Worm (Caenorhabditis elegans) whole organism, young adult: ENCODE data around the gene sre-40.

Experiments used
- B0019.2 ChIP-seq: fragments of 200-800 bp; sonication (Bioruptor generic); conservative IDR thresholded peaks from 2 replicates; pipeline ENCODE4 v1.3.6; 2022; ENCODE audit warnings: missing genetic modification reagents, missing genetic modification characterization, missing compliant biosample characterization
- F33H1.4 ChIP-seq: fragments of 200-800 bp; sonication (Bioruptor generic); IDR thresholded peaks from 2 replicates; pipeline ENCODE4 v1.3.6; 2022; ENCODE audit warnings: missing genetic modification reagents, missing genetic modification characterization, missing compliant biosample characterization
- F55B11.4 ChIP-seq: sonication (generic microtip); optimal IDR thresholded peaks from 2 replicates; lab custom pipeline; 2016; ENCODE audit warnings: missing compliant biosample characterization, missing genetic modification characterization, borderline replicate concordance; ENCODE audit not compliant: insufficient read depth
- F57C9.4 ChIP-seq: sonication (generic microtip); optimal IDR thresholded peaks from 2 replicates; lab custom pipeline; 2017; ENCODE audit warnings: mild to moderate bottlenecking, missing genetic modification characterization, missing compliant biosample characterization
- Y53G8AR.9 ChIP-seq: fragments of 200-800 bp; sonication (Bioruptor generic); conservative IDR thresholded peaks from 2 replicates; pipeline ENCODE4 v1.3.6; 2022; ENCODE audit warnings: missing genetic modification reagents, missing genetic modification characterization, missing compliant biosample characterization
- akir-1 ChIP-seq: fragments of 200-800 bp; sonication (Bioruptor generic); optimal IDR thresholded peaks from 2 replicates; lab custom pipeline; 2018; ENCODE audit warnings: mild to moderate bottlenecking, missing genetic modification characterization, moderate library complexity, missing compliant biosample characterization
- aptf-2 ChIP-seq: fragments of 200-800 bp; sonication (Bioruptor generic); conservative IDR thresholded peaks from 2 replicates; pipeline ENCODE4 v1.3.6; 2022; ENCODE audit warnings: missing genetic modification reagents, missing genetic modification characterization, missing compliant biosample characterization
- attf-3 ChIP-seq: fragments of 200-800 bp; sonication (Bioruptor generic); conservative IDR thresholded peaks from 2 replicates; pipeline ENCODE4 v1.3.6; 2022; ENCODE audit warnings: missing genetic modification reagents, missing genetic modification characterization, missing compliant biosample characterization
- bed-2 ChIP-seq: fragments of 200-800 bp; sonication (Bioruptor generic); IDR thresholded peaks from 2 replicates; pipeline ENCODE4 v1.3.6; 2022; ENCODE audit warnings: missing genetic modification reagents, missing genetic modification characterization, missing compliant biosample characterization
- ccch-3 ChIP-seq: fragments of 200-800 bp; sonication (Bioruptor generic); optimal IDR thresholded peaks from 2 replicates; lab custom pipeline; 2018; ENCODE audit warnings: mild to moderate bottlenecking, missing genetic modification characterization, missing compliant biosample characterization
- cebp-1 ChIP-seq, 2 experiments: fragments of 200-800 bp in 1 of 2; sonication (Bioruptor generic) in 1 of 2; sonication (generic microtip) in 1 of 2; IDR thresholded peaks in 1 of 2; optimal IDR thresholded peaks in 1 of 2; 2 replicates each; pipeline versions ENCODE4 v1.3.6 to Lab custom; 2017 to 2022; ENCODE audit warnings: missing compliant biosample characterization in 2 of 2, missing genetic modification characterization in 2 of 2, mild to moderate bottlenecking in 1 of 2, missing genetic modification reagents in 1 of 2, moderate library complexity in 1 of 2
- ceh-27 ChIP-seq: fragments of 200-800 bp; sonication (Bioruptor generic); optimal IDR thresholded peaks from 2 replicates; lab custom pipeline; 2018; ENCODE audit warnings: mild to moderate bottlenecking, missing genetic modification characterization, moderate library complexity, missing compliant biosample characterization
- ceh-58 ChIP-seq: fragments of 200-800 bp; sonication (Bioruptor generic); IDR thresholded peaks from 2 replicates; pipeline ENCODE4 v1.3.6; 2022; ENCODE audit warnings: missing genetic modification characterization, missing compliant biosample characterization
- ceh-79 ChIP-seq: sonication (generic microtip); optimal IDR thresholded peaks from 2 replicates; lab custom pipeline; 2017; ENCODE audit warnings: mild to moderate bottlenecking, missing genetic modification characterization, missing compliant biosample characterization
- dpl-1 ChIP-seq: fragments of 150-350 bp; optimal IDR thresholded peaks from 2 replicates; lab custom pipeline; 2014; ENCODE audit warnings: missing biosample characterization, missing genetic modification reagents, missing genetic modification characterization
- egl-44 ChIP-seq: fragments of 200-800 bp; sonication (Bioruptor generic); IDR thresholded peaks from 2 replicates; pipeline ENCODE4 v1.3.6; 2022; ENCODE audit warnings: missing genetic modification reagents, missing genetic modification characterization, missing compliant biosample characterization
- egrh-3 ChIP-seq: fragments of 200-800 bp; sonication (Bioruptor generic); IDR thresholded peaks from 2 replicates; pipeline ENCODE4 v1.3.6; 2022; ENCODE audit warnings: missing genetic modification reagents, missing genetic modification characterization, missing compliant biosample characterization
- ekl-4 ChIP-seq: fragments of 200-800 bp; sonication (Bioruptor generic); IDR thresholded peaks from 2 replicates; pipeline ENCODE4 v1.3.6; 2022; ENCODE audit warnings: missing genetic modification reagents, missing genetic modification characterization, missing compliant biosample characterization
- fkh-3 ChIP-seq: sonication (generic microtip); optimal IDR thresholded peaks from 2 replicates; lab custom pipeline; 2016; ENCODE audit warnings: mild to moderate bottlenecking, missing genetic modification characterization, missing compliant biosample characterization
- him-1 ChIP-seq: sonication (generic microtip); optimal IDR thresholded peaks from 2 replicates; lab custom pipeline; 2016; ENCODE audit warnings: missing genotype, missing genetic modification reagents, missing genetic modification characterization, missing compliant biosample characterization
- hlh-12 ChIP-seq: sonication (generic microtip); optimal IDR thresholded peaks from 2 replicates; lab custom pipeline; 2016; ENCODE audit warnings: missing genetic modification characterization, missing compliant biosample characterization
- hlh-26 ChIP-seq: fragments of 200-800 bp; sonication (Bioruptor generic); conservative IDR thresholded peaks from 2 replicates; pipeline ENCODE4 v1.3.6; 2022; ENCODE audit warnings: missing genetic modification reagents, missing genetic modification characterization, missing compliant biosample characterization
- hmg-20 ChIP-seq: fragments of 200-800 bp; sonication (Bioruptor generic); IDR thresholded peaks from 2 replicates; pipeline ENCODE4 v1.3.6; 2022; ENCODE audit warnings: missing genetic modification reagents, missing genetic modification characterization, missing compliant biosample characterization
- hsf-1 ChIP-seq: fragments of 200-800 bp; sonication (Bioruptor generic); IDR thresholded peaks from 2 replicates; pipeline ENCODE4 v1.3.6; 2022; ENCODE audit warnings: missing genetic modification reagents, missing genetic modification characterization, missing compliant biosample characterization
- let-526 ChIP-seq: fragments of 200-800 bp; sonication (Bioruptor generic); IDR thresholded peaks from 2 replicates; pipeline ENCODE4 v1.3.6; 2022; ENCODE audit warnings: missing genetic modification reagents, missing genetic modification characterization, missing compliant biosample characterization
- let-607 ChIP-seq, 2 experiments: fragments of 200-800 bp in 1 of 2; sonication (Bioruptor generic) in 1 of 2; sonication (generic microtip) in 1 of 2; optimal IDR thresholded peaks; 2 replicates each; lab custom pipeline; 2016 to 2018; ENCODE audit warnings: mild to moderate bottlenecking in 2 of 2, missing compliant biosample characterization in 2 of 2, missing genetic modification characterization in 2 of 2, moderate library complexity in 2 of 2, missing genotype in 1 of 2
- lin-40 ChIP-seq: sonication (generic microtip); optimal IDR thresholded peaks from 2 replicates; lab custom pipeline; 2016; ENCODE audit warnings: missing genetic modification characterization, mild to moderate bottlenecking, missing compliant biosample characterization, missing genotype, missing genetic modification reagents
- lin-54 ChIP-seq: fragments of 200-800 bp; sonication (Bioruptor generic); optimal IDR thresholded peaks from 2 replicates; lab custom pipeline; 2018; ENCODE audit warnings: mild to moderate bottlenecking, missing genetic modification characterization, missing compliant biosample characterization
- madf-3 ChIP-seq: fragments of 200-800 bp; sonication (Bioruptor generic); IDR thresholded peaks from 2 replicates; pipeline ENCODE4 v1.3.6; 2022; ENCODE audit warnings: missing genetic modification reagents, missing genetic modification characterization, missing compliant biosample characterization
- madf-6 ChIP-seq: fragments of 200-800 bp; sonication (Bioruptor generic); IDR thresholded peaks from 2 replicates; pipeline ENCODE4 v1.3.6; 2022; ENCODE audit warnings: missing genetic modification reagents, missing genetic modification characterization, missing compliant biosample characterization
- mxl-1 ChIP-seq: sonication (generic microtip); optimal IDR thresholded peaks from 2 replicates; lab custom pipeline; 2016; ENCODE audit warnings: missing genetic modification characterization, missing compliant biosample characterization
- nfya-1 ChIP-seq: sonication (generic microtip); optimal IDR thresholded peaks from 2 replicates; lab custom pipeline; 2017; ENCODE audit warnings: antibody characterized with exemption, missing compliant biosample characterization, missing genetic modification characterization, borderline replicate concordance; ENCODE audit not compliant: insufficient read depth
- nfya-2 ChIP-seq: fragments of 200-800 bp; sonication (Bioruptor generic); IDR thresholded peaks from 2 replicates; pipeline ENCODE4 v1.3.6; 2022; ENCODE audit warnings: missing genetic modification reagents, missing genetic modification characterization, missing compliant biosample characterization
- nfyb-1 ChIP-seq: fragments of 200-800 bp; sonication (Bioruptor generic); IDR thresholded peaks from 2 replicates; pipeline ENCODE4 v1.3.6; 2022; ENCODE audit warnings: missing genetic modification reagents, missing genetic modification characterization, missing compliant biosample characterization
- nhr-120 ChIP-seq: fragments of 200-800 bp; sonication (Bioruptor generic); IDR thresholded peaks from 2 replicates; pipeline ENCODE4 v1.3.6; 2022; ENCODE audit warnings: missing genetic modification characterization, missing compliant biosample characterization
- nhr-80 ChIP-seq: sonication (generic microtip); optimal IDR thresholded peaks from 2 replicates; lab custom pipeline; 2016; ENCODE audit warnings: missing genetic modification characterization, missing compliant biosample characterization
- nhr-90 ChIP-seq: sonication (generic microtip); optimal IDR thresholded peaks from 2 replicates; lab custom pipeline; 2016; ENCODE audit warnings: missing genotype, mild to moderate bottlenecking, missing genetic modification characterization, missing compliant biosample characterization
- rcor-1 ChIP-seq: fragments of 200-800 bp; sonication (Bioruptor generic); IDR thresholded peaks from 2 replicates; pipeline ENCODE4 v1.3.6; 2022; ENCODE audit warnings: missing genetic modification reagents, missing genetic modification characterization, missing compliant biosample characterization
- rpc-1 ChIP-seq, 2 experiments: fragments of 150-350 bp in 1 of 2; sonication (generic microtip) in 1 of 2; optimal IDR thresholded peaks; 2 replicates each; lab custom pipeline; 2014 to 2018; ENCODE audit warnings: missing biosample characterization in 1 of 2, missing genetic modification characterization in 1 of 2, missing genetic modification reagents in 1 of 2, missing genotype in 1 of 2
- sea-2 ChIP-seq: fragments of 200-800 bp; sonication (Bioruptor generic); IDR thresholded peaks from 2 replicates; pipeline ENCODE4 v1.3.6; 2022; ENCODE audit warnings: missing genetic modification characterization, missing compliant biosample characterization
- somi-1 ChIP-seq: fragments of 200-800 bp; sonication (Bioruptor generic); optimal IDR thresholded peaks from 2 replicates; lab custom pipeline; 2018; ENCODE audit warnings: mild to moderate bottlenecking, missing genetic modification characterization, missing compliant biosample characterization
- sptf-2 ChIP-seq: fragments of 200-800 bp; sonication (Bioruptor generic); optimal IDR thresholded peaks from 2 replicates; lab custom pipeline; 2018; ENCODE audit warnings: mild to moderate bottlenecking, missing genetic modification characterization, missing compliant biosample characterization
- tbp1 ChIP-seq: fragments of 200-800 bp; sonication (Bioruptor generic); optimal IDR thresholded peaks from 2 replicates; lab custom pipeline; 2018; ENCODE audit warnings: mild to moderate bottlenecking, missing genetic modification characterization, missing compliant biosample characterization
- tbx-9 ChIP-seq: sonication (generic microtip); optimal IDR thresholded peaks from 2 replicates; lab custom pipeline; 2016; ENCODE audit warnings: borderline replicate concordance, missing genetic modification characterization, inconsistent platforms, missing compliant biosample characterization
- unc-62 ChIP-seq: fragments of 150-350 bp; optimal IDR thresholded peaks from 2 replicates; lab custom pipeline; 2014; ENCODE audit warnings: missing biosample characterization, missing genetic modification reagents, missing genetic modification characterization
- zfh-2 ChIP-seq: fragments of 200-800 bp; sonication (Bioruptor generic); conservative IDR thresholded peaks from 2 replicates; pipeline ENCODE4 v1.3.6; 2022; ENCODE audit warnings: missing genetic modification reagents, missing genetic modification characterization, missing compliant biosample characterization
- ztf-28 ChIP-seq: fragments of 200-800 bp; sonication (Bioruptor generic); IDR thresholded peaks from 2 replicates; pipeline ENCODE4 v1.3.6; 2022; ENCODE audit warnings: missing genetic modification reagents, missing genetic modification characterization, missing compliant biosample characterization
- ztf-3 ChIP-seq: fragments of 200-800 bp; sonication (Bioruptor generic); optimal IDR thresholded peaks from 2 replicates; lab custom pipeline; 2018; ENCODE audit warnings: mild to moderate bottlenecking, missing genetic modification characterization, missing compliant biosample characterization

The sre-40 gene

DNA sequence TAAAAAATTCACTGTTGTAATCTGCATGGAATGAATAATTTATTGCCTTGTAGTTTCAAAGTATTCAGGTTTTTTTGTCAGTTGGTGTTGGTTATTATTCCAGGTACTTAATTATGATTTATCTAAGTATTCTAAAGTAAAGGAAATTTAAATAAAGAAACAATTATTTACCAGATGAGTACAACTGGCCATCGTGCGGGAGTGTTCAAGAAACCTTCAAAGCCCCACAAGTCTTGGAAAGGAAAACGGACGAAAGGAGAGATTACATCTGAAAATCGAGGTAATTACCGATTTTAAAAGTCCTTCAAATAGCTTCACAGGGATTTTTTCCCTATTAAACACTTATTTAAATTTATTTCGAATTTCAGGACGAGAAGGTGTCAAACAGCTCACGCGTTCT lies 26.5 kb upstream of the sre-40 start, which contains the start of gene tag-151 (continued):
- TF ChIP-seq tbx-9 (tag; lab: Kevin White, UChicago), result no peak
- TF ChIP-seq hsf-1, result no peak; the same call in 1 of the 2 replicates
- TF ChIP-seq hmg-20, result no peak
- TF ChIP-seq F57C9.4 (tag; lab: Kevin White, UChicago), result no peak
- peak; percentile 43 for TF ChIP-seq lin-54 (GFP tag; lab: Kevin White, UChicago)
- peak; percentile 9 for TF ChIP-seq lin-40 (tag; lab: Kevin White, UChicago)
- TF ChIP-seq B0019.2, result no peak
- no peak for TF ChIP-seq fkh-3 (tag; lab: Kevin White, UChicago)
- TF ChIP-seq ceh-79 (tag; lab: Kevin White, UChicago), result no peak
- no peak for TF ChIP-seq ccch-3 (GFP tag; lab: Kevin White, UChicago)
- no peak for TF ChIP-seq attf-3 (GFP tag; lab: Robert Waterston, UW)
- peak in 1 of 2 experiments; percentile 45 for TF ChIP-seq let-607 (tag; optimal IDR thresholded peaks at IDR 0.05; lab: Kevin White, UChicago)
- no peak for TF ChIP-seq egl-44 (GFP tag; lab: Robert Waterston, UW)
- TF ChIP-seq rcor-1 (GFP tag; lab: Robert Waterston, UW), result no peak
- TF ChIP-seq F33H1.4 (GFP tag; lab: Robert Waterston, UW), result no peak
- no peak for TF ChIP-seq somi-1
- peak; percentile 49; the same call in 1 of the 2 replicates for TF ChIP-seq ekl-4
- no peak for TF ChIP-seq nhr-120
- TF ChIP-seq tbp1, result no peak
- no peak for TF ChIP-seq ztf-28 (GFP tag; lab: Robert Waterston, UW)
- no peak for TF ChIP-seq hlh-12 (tag; lab: Kevin White, UChicago)
- no peak for TF ChIP-seq F55B11.4
- 0 out of 2 replicates have a peak, but pooled peaks have one; percentile 31 for TF ChIP-seq nfya-2 (GFP tag; lab: Robert Waterston, UW)
- no peak for TF ChIP-seq ztf-3 (GFP tag; lab: Kevin White, UChicago)
- TF ChIP-seq him-1 (tag; lab: Kevin White, UChicago), result peak; percentile 5
- TF ChIP-seq zfh-2, result no peak
- no peak for TF ChIP-seq akir-1
- TF ChIP-seq ceh-27 (GFP tag; lab: Kevin White, UChicago), result no peak
- TF ChIP-seq aptf-2 (GFP tag; lab: Robert Waterston, UW), result no peak
- no peak for TF ChIP-seq mxl-1 (tag; lab: Kevin White, UChicago)
- TF ChIP-seq sptf-2, result no peak
- TF ChIP-seq nhr-90 (tag; lab: Kevin White, UChicago), result no peak
- TF ChIP-seq madf-6 (GFP tag; lab: Robert Waterston, UW), result peak; percentile 40
- no peak for TF ChIP-seq sea-2 (GFP tag; lab: Robert Waterston, UW)
- no peak for TF ChIP-seq hlh-26 (GFP tag; lab: Robert Waterston, UW)
- TF ChIP-seq nfyb-1 (GFP tag; lab: Robert Waterston, UW), result no peak
- no peak for TF ChIP-seq rpc-1 (optimal IDR thresholded peaks at IDR 0.05; lab: Kevin White, UChicago)
- no peak for TF ChIP-seq rpc-1 (tag; optimal IDR thresholded peaks at IDR 0.05; lab: Kevin White, UChicago)
- TF ChIP-seq egrh-3 (GFP tag; lab: Robert Waterston, UW), result no peak
- TF ChIP-seq nfya-1 (tag; lab: Kevin White, UChicago), result no peak
- TF ChIP-seq ceh-58 (GFP tag; lab: Robert Waterston, UW), result no peak
- TF ChIP-seq madf-3 (GFP tag; lab: Robert Waterston, UW), result peak; percentile 70; the same call in 1 of the 2 replicates
- no peak for TF ChIP-seq let-526 (GFP tag; lab: Robert Waterston, UW)
- no peak for TF ChIP-seq cebp-1 (GFP tag; IDR thresholded peaks at IDR 0.05; lab: Robert Waterston, UW)
- TF ChIP-seq cebp-1 (tag; optimal IDR thresholded peaks at IDR 0.05; lab: Kevin White, UChicago), result no peak
- no peak for TF ChIP-seq unc-62 (GFP tag; lab: Kevin White, UChicago)
- TF ChIP-seq nhr-80 (tag; lab: Kevin White, UChicago), result no peak
- TF ChIP-seq Y53G8AR.9 (GFP tag; lab: Robert Waterston, UW), result 0 out of 2 replicates have a peak, but pooled peaks have one; percentile 61
- TF ChIP-seq bed-2, result no peak
- TF ChIP-seq dpl-1 (GFP tag; lab: Kevin White, UChicago), result no peak
